Worm (Caenorhabditis elegans) whole organism, L4/young adult: Measurements from ENCODE around the gene ptr-15.

Source experiments
- dao-5 ChIP-seq: sonication (generic microtip); optimal IDR thresholded peaks from 2 replicates; lab custom pipeline; 2016; ENCODE audit warnings: missing genotype, missing genetic modification characterization, moderate library complexity, missing compliant biosample characterization
- him-1 ChIP-seq: sonication (generic microtip); optimal IDR thresholded peaks from 2 replicates; lab custom pipeline; 2016; ENCODE audit warnings: missing genotype, missing genetic modification reagents, missing genetic modification characterization, missing compliant biosample characterization

ce11 chrV:6949770-6950169 lies 20.0 kb downstream of the ptr-15 start, which contains the start of gene Y57E12B.11:
- TF ChIP-seq him-1 (no peak), dao-5 (no peak)
